Fruit fly (Drosophila melanogaster) whole organism: ENCODE measurements around the gene Pde1c.

Source experiments
- CG8478 ChIP-seq: fragments of >200 bp; optimal IDR thresholded peaks from 2 replicates; lab custom pipeline; 2018; ENCODE audit warnings: inconsistent platforms
- Dll ChIP-seq: fragments of >200 bp; optimal IDR thresholded peaks from 2 replicates; lab custom pipeline; 2017
- pan ChIP-seq: fragments of >200 bp; optimal IDR thresholded peaks from 2 replicates; lab custom pipeline; 2017
- psq ChIP-seq: fragments of >200 bp; optimal IDR thresholded peaks from 2 replicates; lab custom pipeline; 2017
- usp ChIP-seq: fragments of >200 bp; optimal IDR thresholded peaks from 2 replicates; lab custom pipeline; 2017; ENCODE audit warnings: missing biosample characterization, missing genetic modification characterization, mixed read lengths

- TF ChIP-seq CG8478 (lab: Kevin White, UChicago) (no peak), Dll (no peak), psq (lab: Kevin White, UChicago) (no peak), usp (GFP tag; lab: Kevin White, UChicago) (no peak), pan (lab: Kevin White, UChicago) (no peak)
Measured at dm6 chr2L:11903335-11903734, 25.0 kb downstream of the Pde1c start.
